Worm (Caenorhabditis elegans) whole organism, mixed stage, embryonic: ENCODE data around the gene tsp-10.

Experiments
- M03D4.4 ChIP-seq: sonication (generic microtip); optimal IDR thresholded peaks from 2 replicates; lab custom pipeline; 2017; ENCODE audit warnings: mild to moderate bottlenecking, missing genetic modification characterization, missing compliant biosample characterization
- bed-3 ChIP-seq: fragments of 200-800 bp; sonication (Bioruptor generic); optimal IDR thresholded peaks from 3 replicates; lab custom pipeline; 2018; ENCODE audit warnings: mild to moderate bottlenecking, missing genetic modification characterization, moderate library complexity, missing compliant biosample characterization
- ceh-43 ChIP-seq: fragments of 200-800 bp; sonication (Bioruptor generic); optimal IDR thresholded peaks from 2 replicates; lab custom pipeline; 2018; ENCODE audit warnings: mild to moderate bottlenecking, missing genetic modification characterization, moderate library complexity, missing compliant biosample characterization
- ceh-83 ChIP-seq: fragments of 200-800 bp; sonication (Bioruptor generic); optimal IDR thresholded peaks from 2 replicates; lab custom pipeline; 2018; ENCODE audit warnings: mild to moderate bottlenecking, missing genetic modification characterization, missing compliant biosample characterization
- ces-1 ChIP-seq: fragments of 150-350 bp; optimal IDR thresholded peaks from 2 replicates; lab custom pipeline; 2014; ENCODE audit warnings: missing biosample characterization, missing genetic modification reagents, missing genetic modification characterization
- cnd-1 ChIP-seq: fragments of 200-800 bp; sonication (Bioruptor generic); optimal IDR thresholded peaks from 2 replicates; lab custom pipeline; 2018; ENCODE audit warnings: mild to moderate bottlenecking, missing genetic modification characterization, missing compliant biosample characterization
- drap-1 ChIP-seq: fragments of 200-800 bp; sonication (Bioruptor generic); optimal IDR thresholded peaks from 3 replicates; lab custom pipeline; 2018; ENCODE audit warnings: mild to moderate bottlenecking, missing genetic modification characterization, missing compliant biosample characterization
- elt-1 ChIP-seq: sonication (generic microtip); optimal IDR thresholded peaks from 2 replicates; lab custom pipeline; 2017; ENCODE audit warnings: missing genetic modification characterization, mild to moderate bottlenecking, missing compliant biosample characterization, antibody characterized with exemption, moderate library complexity, borderline replicate concordance; ENCODE audit not compliant: insufficient read depth
- elt-3 ChIP-seq: fragments of 150-350 bp; optimal IDR thresholded peaks from 2 replicates; lab custom pipeline; 2014; ENCODE audit warnings: missing biosample characterization, missing genetic modification characterization
- flh-1 ChIP-seq: fragments of 200-800 bp; sonication (Bioruptor generic); optimal IDR thresholded peaks from 2 replicates; lab custom pipeline; 2018; ENCODE audit warnings: mild to moderate bottlenecking, missing genetic modification characterization, moderate library complexity, missing compliant biosample characterization
- ham-2 ChIP-seq: fragments of 200-800 bp; sonication (Bioruptor generic); optimal IDR thresholded peaks from 2 replicates; lab custom pipeline; 2018; ENCODE audit warnings: mild to moderate bottlenecking, missing genetic modification characterization, missing compliant biosample characterization
- hlh-1 ChIP-seq: fragments of 150-350 bp; optimal IDR thresholded peaks from 2 replicates; lab custom pipeline; 2014; ENCODE audit warnings: missing biosample characterization, missing genetic modification reagents, missing genetic modification characterization
- lin-13 ChIP-seq: fragments of 150-350 bp; optimal IDR thresholded peaks from 2 replicates; lab custom pipeline; 2014; ENCODE audit warnings: missing biosample characterization, missing genetic modification characterization
- lin-32 ChIP-seq: fragments of 200-800 bp; sonication (Bioruptor generic); optimal IDR thresholded peaks from 2 replicates; lab custom pipeline; 2018; ENCODE audit warnings: mild to moderate bottlenecking, missing genetic modification characterization, missing compliant biosample characterization
- mab-5 ChIP-seq: fragments of 150-350 bp; optimal IDR thresholded peaks from 2 replicates; lab custom pipeline; 2014; ENCODE audit warnings: missing biosample characterization, missing genetic modification characterization
- mls-2 ChIP-seq: sonication (generic microtip); optimal IDR thresholded peaks from 2 replicates; lab custom pipeline; 2016; ENCODE audit warnings: mild to moderate bottlenecking, missing genetic modification characterization, moderate library complexity, missing compliant biosample characterization
- nhr-2 ChIP-seq: fragments of 150-350 bp; optimal IDR thresholded peaks from 2 replicates; lab custom pipeline; 2014; ENCODE audit warnings: missing biosample characterization, missing genetic modification characterization
- nhr-237 ChIP-seq: fragments of 150-350 bp; optimal IDR thresholded peaks from 2 replicates; lab custom pipeline; 2014; ENCODE audit warnings: missing biosample characterization, missing genetic modification characterization
- nhr-28 ChIP-seq: fragments of 150-350 bp; optimal IDR thresholded peaks from 2 replicates; lab custom pipeline; 2014; ENCODE audit warnings: missing biosample characterization, missing genetic modification characterization
- nhr-76 ChIP-seq: sonication (generic microtip); optimal IDR thresholded peaks from 2 replicates; lab custom pipeline; 2017; ENCODE audit warnings: missing biosample characterization, missing genetic modification characterization
- sem-2 ChIP-seq: fragments of 200-800 bp; sonication (Bioruptor generic); optimal IDR thresholded peaks from 2 replicates; lab custom pipeline; 2018; ENCODE audit warnings: mild to moderate bottlenecking, missing genetic modification characterization, missing compliant biosample characterization
- snpc-4 ChIP-seq: fragments of 150-350 bp; optimal IDR thresholded peaks from 2 replicates; lab custom pipeline; 2014; ENCODE audit warnings: missing biosample characterization, missing genetic modification characterization
- sptf-1 ChIP-seq: sonication (generic microtip); optimal IDR thresholded peaks from 2 replicates; lab custom pipeline; 2017; ENCODE audit warnings: mild to moderate bottlenecking, missing genetic modification characterization, moderate library complexity, missing compliant biosample characterization
- unc-120 ChIP-seq: sonication (generic microtip); optimal IDR thresholded peaks from 2 replicates; lab custom pipeline; 2017; ENCODE audit warnings: missing genetic modification characterization, missing compliant biosample characterization; ENCODE audit not compliant: poor library complexity, severe bottlenecking
- unc-62 ChIP-seq: fragments of 150-350 bp; optimal IDR thresholded peaks from 2 replicates; lab custom pipeline; 2014; ENCODE audit warnings: missing biosample characterization, missing genetic modification reagents, missing genetic modification characterization
- zip-8 ChIP-seq: fragments of 150-350 bp; optimal IDR thresholded peaks from 2 replicates; lab custom pipeline; 2014; ENCODE audit warnings: missing biosample characterization, missing genetic modification characterization
- ztf-11 ChIP-seq: fragments of 150-350 bp; optimal IDR thresholded peaks from 2 replicates; lab custom pipeline; 2014; ENCODE audit warnings: missing biosample characterization, missing genetic modification characterization

tsp-10 gene

DNA sequence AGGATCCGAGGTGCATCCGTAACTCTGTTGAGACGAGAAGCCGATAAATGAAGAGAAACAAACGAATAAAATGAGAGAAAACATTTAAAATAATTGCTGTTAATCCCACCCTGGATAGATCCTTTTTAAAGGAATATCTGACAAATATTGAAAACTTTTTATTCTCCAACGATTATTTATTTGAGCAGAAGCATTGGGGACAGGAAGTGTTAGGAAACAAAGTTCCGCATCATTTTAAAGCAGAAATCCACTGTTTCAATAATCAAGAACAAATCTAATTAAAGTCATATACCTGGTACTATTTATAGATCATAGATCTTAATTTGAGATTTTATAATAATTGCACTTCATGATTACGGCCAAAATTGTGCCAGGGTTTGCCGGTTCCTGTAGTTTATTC is 32.5 kb downstream of the tsp-10 start, which contains the start of gene F41G3.20:
F41G3.20 (minus strand) TSS at position 101 of the 400 bp plus-strand sequence.
- TF ChIP-seq mab-5 (tag; lab: Kevin White, UChicago) = no peak
- TF ChIP-seq snpc-4 (tag; lab: Kevin White, UChicago) = no peak
- TF ChIP-seq flh-1 (GFP tag; lab: Kevin White, UChicago) = no peak
- TF ChIP-seq lin-32 (GFP tag; lab: Kevin White, UChicago) = no peak
- no peak for TF ChIP-seq ham-2 (GFP tag; lab: Kevin White, UChicago)

DNA sequence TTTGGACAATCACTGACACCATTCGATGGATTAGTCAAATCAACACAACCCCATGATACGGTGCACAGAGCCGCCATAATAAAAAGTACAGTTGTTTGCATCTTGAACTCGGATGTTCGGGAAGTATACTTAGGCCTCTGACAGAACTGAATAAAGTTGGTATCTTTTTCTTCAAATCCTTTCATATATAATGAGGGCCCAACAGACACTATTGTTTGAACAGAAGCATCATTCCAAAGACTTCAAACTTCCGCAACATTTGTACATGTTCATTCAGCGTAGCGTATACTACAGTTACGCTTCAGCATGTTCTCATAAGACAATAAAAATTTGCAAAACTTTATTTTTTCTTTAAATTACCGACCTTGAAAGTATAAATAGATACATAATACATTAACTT is 33.6 kb downstream of the tsp-10 start, which contains the start of gene F41G3.19:
F41G3.19 (minus strand) TSS at position 101 of the 400 bp plus-strand sequence.
- TF ChIP-seq ceh-83 (GFP tag; lab: Kevin White, UChicago) (no peak), lin-13 (tag; lab: Kevin White, UChicago) (no peak), zip-8 (tag; lab: Kevin White, UChicago) (no peak), unc-62 (GFP tag; lab: Kevin White, UChicago) (no peak), ces-1 (GFP tag; lab: Kevin White, UChicago) (no peak), drap-1 (GFP tag; lab: Kevin White, UChicago) (no peak), ham-2 (GFP tag; lab: Kevin White, UChicago) (no peak), snpc-4 (tag; lab: Kevin White, UChicago) (no peak), mls-2 (tag; lab: Kevin White, UChicago) (no peak)

DNA sequence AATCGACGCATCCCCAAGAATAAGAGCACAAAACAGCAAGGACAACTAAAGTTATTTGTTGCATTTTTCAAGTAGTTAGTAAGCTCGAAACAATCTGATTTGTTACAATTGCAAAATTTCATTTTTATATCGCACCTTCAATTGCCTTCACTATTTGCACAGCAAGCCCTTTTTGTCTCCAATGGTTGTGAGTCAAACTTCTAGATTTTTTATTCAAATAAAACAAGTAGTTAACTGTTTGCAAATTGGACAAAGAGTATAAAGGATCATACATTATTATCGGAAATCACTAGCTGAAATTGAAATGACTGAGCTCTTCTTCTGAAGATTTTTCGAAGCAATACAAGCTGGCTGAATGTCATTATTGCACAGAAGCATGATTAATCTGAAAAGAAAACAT is 34.5 kb downstream of the tsp-10 start, which contains the start of gene F41G3.21:
F41G3.21 (minus strand) TSS at position 101 of the 400 bp plus-strand sequence.
- TF ChIP-seq bed-3 (GFP tag; lab: Kevin White, UChicago) (no peak), elt-3 (no peak), flh-1 (GFP tag; lab: Kevin White, UChicago) (no peak), nhr-237 (tag; lab: Kevin White, UChicago) (no peak), ceh-83 (GFP tag; lab: Kevin White, UChicago) (no peak), sem-2 (GFP tag; lab: Kevin White, UChicago) (no peak), lin-32 (GFP tag; lab: Kevin White, UChicago) (no peak), hlh-1 (tag; lab: Kevin White, UChicago) (no peak)

DNA sequence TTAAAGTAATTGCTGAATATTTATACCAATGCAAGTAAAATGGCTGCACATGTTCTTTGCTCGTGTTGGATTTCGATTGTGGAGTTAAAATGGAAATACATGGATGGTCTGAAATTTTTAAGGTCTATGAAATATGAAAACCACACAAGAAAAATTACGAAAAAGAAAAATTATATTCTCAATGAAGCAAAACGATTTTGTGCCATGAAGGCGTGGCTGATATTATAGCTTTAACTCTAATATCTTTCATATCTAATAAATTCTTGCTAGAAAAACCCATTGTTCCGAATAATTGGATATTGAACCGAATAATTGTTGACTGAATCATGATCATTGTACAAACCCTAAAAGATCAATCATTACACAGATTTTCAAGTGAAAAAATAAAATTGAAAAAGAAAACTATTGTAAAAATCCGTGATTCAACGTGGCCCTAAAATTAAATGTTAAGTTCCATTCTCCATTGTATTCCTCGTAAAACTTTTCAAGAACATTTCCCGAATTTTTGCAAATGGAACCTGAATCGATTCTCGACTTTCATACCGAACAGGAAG is 36.4 kb downstream of the tsp-10 start, which contains the start of the genes srx-95 and fis-1:
srx-95 (minus strand) TSS at position 101 of the 554 bp plus-strand sequence.
fis-1 (plus strand) TSS at position 504 of the 554 bp plus-strand sequence.
- TF ChIP-seq M03D4.4 (tag; lab: Kevin White, UChicago) (no peak), bed-3 (GFP tag; lab: Kevin White, UChicago) (no peak), nhr-2 (tag; lab: Kevin White, UChicago) (no peak), lin-32 (GFP tag; lab: Kevin White, UChicago) (no peak), unc-120 (no peak), drap-1 (GFP tag; lab: Kevin White, UChicago) (no peak), ztf-11 (tag; lab: Kevin White, UChicago) (no peak), flh-1 (GFP tag; lab: Kevin White, UChicago) (no peak), nhr-76 (tag; lab: Kevin White, UChicago) (no peak), ceh-83 (GFP tag; lab: Kevin White, UChicago) (no peak), mab-5 (tag; lab: Kevin White, UChicago) (no peak), elt-3 (no peak), sem-2 (GFP tag; lab: Kevin White, UChicago) (no peak), lin-13 (tag; lab: Kevin White, UChicago) (no peak), cnd-1 (tag; lab: Kevin White, UChicago) (no peak)

ce11 chrII:6756232-6756631 is 37.8 kb downstream of the tsp-10 start, which contains the start of gene F41G3.3:
Gene F41G3.3 (plus strand): TSS chrII:6756532.
- TF ChIP-seq elt-1 (tag; lab: Kevin White, UChicago) (no peak), hlh-1 (tag; lab: Kevin White, UChicago) (no peak), M03D4.4 (tag; lab: Kevin White, UChicago) (no peak), lin-32 (GFP tag; lab: Kevin White, UChicago) (no peak), zip-8 (tag; lab: Kevin White, UChicago) (no peak), bed-3 (GFP tag; lab: Kevin White, UChicago) (no peak), ham-2 (GFP tag; lab: Kevin White, UChicago) (no peak), unc-62 (GFP tag; lab: Kevin White, UChicago) (no peak), nhr-28 (tag; lab: Kevin White, UChicago) (no peak), mab-5 (tag; lab: Kevin White, UChicago) (no peak), ceh-43 (GFP tag; lab: Kevin White, UChicago) (no peak), snpc-4 (tag; lab: Kevin White, UChicago) (no peak), nhr-2 (tag; lab: Kevin White, UChicago) (no peak), sptf-1 (tag; lab: Kevin White, UChicago) (no peak), mls-2 (tag; lab: Kevin White, UChicago) (no peak)
